Worm (Caenorhabditis elegans) whole organism, L4 larva: Measurements from ENCODE around the gene F22E5.2.

Source experiments
- F26F4.8 ChIP-seq: fragments of 200-800 bp; sonication (Bioruptor generic); conservative IDR thresholded peaks from 2 replicates; pipeline ENCODE4 v1.3.6; 2022; ENCODE audit warnings: missing genetic modification characterization, missing compliant biosample characterization
- F49E8.2 ChIP-seq: sonication (generic microtip); optimal IDR thresholded peaks from 2 replicates; lab custom pipeline; 2016; ENCODE audit warnings: missing compliant biosample characterization, mild to moderate bottlenecking, missing genetic modification characterization, borderline replicate concordance
- Y75B8A.6 ChIP-seq: fragments of 200-800 bp; sonication (Bioruptor generic); IDR thresholded peaks from 2 replicates; pipeline ENCODE4 v1.3.6; 2022; ENCODE audit warnings: missing genetic modification reagents, missing genetic modification characterization, missing compliant biosample characterization
- ZK546.5 ChIP-seq, 2 experiments: sonication (generic microtip); optimal IDR thresholded peaks; 2 replicates each; lab custom pipeline; 2017; ENCODE audit warnings: missing biosample characterization in 2 of 2, missing genetic modification characterization in 2 of 2
- ceh-28 ChIP-seq: fragments of 150-350 bp; optimal IDR thresholded peaks from 2 replicates; lab custom pipeline; 2014; ENCODE audit warnings: missing biosample characterization, missing genetic modification reagents, missing genetic modification characterization
- ceh-44 ChIP-seq: fragments of 200-800 bp; sonication (Bioruptor generic); IDR thresholded peaks from 2 replicates; pipeline ENCODE4 v1.3.6; 2022; ENCODE audit warnings: missing genetic modification reagents, missing genetic modification characterization, missing compliant biosample characterization
- ceh-62 ChIP-seq: sonication (generic microtip); optimal IDR thresholded peaks from 2 replicates; lab custom pipeline; 2017; ENCODE audit warnings: missing biosample characterization, missing genetic modification characterization
- ceh-82 ChIP-seq: sonication (generic microtip); optimal IDR thresholded peaks from 2 replicates; lab custom pipeline; 2017; ENCODE audit warnings: missing biosample characterization, missing genetic modification characterization
- ces-1 ChIP-seq: fragments of 150-350 bp; sonication (generic microtip); optimal IDR thresholded peaks from 4 replicates; lab custom pipeline; 2014; ENCODE audit warnings: missing biosample characterization, missing genetic modification reagents, missing genetic modification characterization
- daf-19 ChIP-seq: fragments of 200-800 bp; sonication (Bioruptor generic); conservative IDR thresholded peaks from 2 replicates; pipeline ENCODE4 v1.3.6; 2022; ENCODE audit warnings: missing genetic modification characterization, missing compliant biosample characterization
- duxl-1 ChIP-seq: sonication (generic microtip); optimal IDR thresholded peaks from 2 replicates; lab custom pipeline; 2016; ENCODE audit warnings: mild to moderate bottlenecking, missing genetic modification characterization, moderate library complexity, missing compliant biosample characterization; ENCODE audit not compliant: poor library complexity
- fos-1 ChIP-seq: fragments of 150-350 bp; optimal IDR thresholded peaks from 2 replicates; lab custom pipeline; 2014; ENCODE audit warnings: missing biosample characterization, missing genetic modification characterization
- hlh-30 ChIP-seq: sonication (generic microtip); optimal IDR thresholded peaks from 2 replicates; lab custom pipeline; 2017; ENCODE audit warnings: antibody characterized with exemption, mild to moderate bottlenecking, missing genetic modification characterization, missing compliant biosample characterization; ENCODE audit not compliant: insufficient read depth
- mdl-1 ChIP-seq, 2 experiments: fragments of 150-350 bp in 1 of 2; sonication (generic microtip) in 1 of 2; optimal IDR thresholded peaks; 2 replicates each; lab custom pipeline; 2014 to 2017; ENCODE audit warnings: missing biosample characterization in 2 of 2, missing genetic modification characterization in 2 of 2
- mep-1 ChIP-seq: fragments of 150-350 bp; sonication (generic microtip); optimal IDR thresholded peaks from 3 replicates; lab custom pipeline; 2014; ENCODE audit warnings: missing biosample characterization, missing genetic modification characterization
- nhr-102 ChIP-seq: sonication (generic microtip); optimal IDR thresholded peaks from 2 replicates; lab custom pipeline; 2016; ENCODE audit warnings: mild to moderate bottlenecking, missing genetic modification characterization, moderate library complexity, missing compliant biosample characterization
- nhr-11 ChIP-seq: fragments of 150-350 bp; optimal IDR thresholded peaks from 2 replicates; lab custom pipeline; 2014; ENCODE audit warnings: missing biosample characterization, missing genetic modification characterization
- nhr-28 ChIP-seq: fragments of 150-350 bp; optimal IDR thresholded peaks from 2 replicates; lab custom pipeline; 2014; ENCODE audit warnings: missing biosample characterization, missing genetic modification characterization
- nhr-6 ChIP-seq: fragments of 150-350 bp; optimal IDR thresholded peaks from 2 replicates; lab custom pipeline; 2014; ENCODE audit warnings: missing biosample characterization, missing genetic modification characterization
- nhr-76 ChIP-seq: fragments of 150-350 bp; optimal IDR thresholded peaks from 2 replicates; lab custom pipeline; 2014; ENCODE audit warnings: missing biosample characterization, missing genetic modification characterization
- nhr-77 ChIP-seq: fragments of 150-350 bp; optimal IDR thresholded peaks from 2 replicates; lab custom pipeline; 2014; ENCODE audit warnings: missing biosample characterization, missing genetic modification characterization
- pha-4 ChIP-seq, 2 experiments: fragments of 150-350 bp in 1 of 2; fragments of 200-800 bp in 1 of 2; sonication (Bioruptor generic) in 1 of 2; IDR thresholded peaks in 1 of 2; optimal IDR thresholded peaks in 1 of 2; 2 replicates each; pipeline versions ENCODE4 v1.3.6 to Lab custom; 2014 to 2022; ENCODE audit warnings: missing genetic modification characterization in 2 of 2, missing genetic modification reagents in 2 of 2, missing biosample characterization in 1 of 2, missing compliant biosample characterization in 1 of 2
- saeg-2 ChIP-seq: fragments of 200-800 bp; sonication (Bioruptor generic); IDR thresholded peaks from 2 replicates; pipeline ENCODE4 v1.3.6; 2022; ENCODE audit warnings: missing genetic modification reagents, missing genetic modification characterization, missing compliant biosample characterization
- sdz-12 ChIP-seq: fragments of 200-800 bp; sonication (Bioruptor generic); optimal IDR thresholded peaks from 2 replicates; lab custom pipeline; 2018; ENCODE audit warnings: mild to moderate bottlenecking, missing genetic modification characterization, missing compliant biosample characterization
- spr-1 ChIP-seq: sonication (generic microtip); optimal IDR thresholded peaks from 2 replicates; lab custom pipeline; 2016; ENCODE audit warnings: mild to moderate bottlenecking, missing genetic modification characterization, missing compliant biosample characterization
- spr-3 ChIP-seq: fragments of 200-800 bp; sonication (Bioruptor generic); optimal IDR thresholded peaks from 2 replicates; lab custom pipeline; 2018; ENCODE audit warnings: mild to moderate bottlenecking, missing genetic modification characterization, missing compliant biosample characterization
- tag-97 ChIP-seq: fragments of 200-800 bp; sonication (Bioruptor generic); IDR thresholded peaks from 2 replicates; pipeline ENCODE4 v1.3.6; 2022; ENCODE audit warnings: missing genetic modification characterization, missing compliant biosample characterization
- unc-62 ChIP-seq, 3 experiments: fragments of 150-350 bp in 1 of 3; sonication (generic microtip); optimal IDR thresholded peaks in 2 of 3; peaks in 1 of 3; 1 replicate in 1 of 3; 2 replicates in 2 of 3; lab custom pipeline; 2014 to 2017; ENCODE audit warnings: missing biosample characterization in 3 of 3, missing genetic modification characterization in 3 of 3, missing genetic modification reagents in 3 of 3, missing genotype in 1 of 3
- vab-7 ChIP-seq: fragments of 200-800 bp; sonication (Bioruptor generic); IDR thresholded peaks from 2 replicates; pipeline ENCODE4 v1.3.6; 2022; ENCODE audit warnings: missing genetic modification reagents, missing genetic modification characterization, missing compliant biosample characterization
- zag-1 ChIP-seq: fragments of 150-350 bp; optimal IDR thresholded peaks from 2 replicates; lab custom pipeline; 2014; ENCODE audit warnings: missing biosample characterization, missing genetic modification characterization
- zfp-3 ChIP-seq: fragments of 200-800 bp; sonication (Bioruptor generic); conservative IDR thresholded peaks from 2 replicates; pipeline ENCODE4 v1.3.6; 2022; ENCODE audit warnings: missing genetic modification reagents, missing genetic modification characterization, missing compliant biosample characterization
- zip-2 ChIP-seq: fragments of 150-350 bp; optimal IDR thresholded peaks from 2 replicates; lab custom pipeline; 2014; ENCODE audit warnings: missing biosample characterization, missing genetic modification characterization
- ztf-11 ChIP-seq: fragments of 150-350 bp; optimal IDR thresholded peaks from 2 replicates; lab custom pipeline; 2014; ENCODE audit warnings: missing biosample characterization, missing genetic modification characterization
- ztf-7 ChIP-seq: fragments of 150-350 bp; optimal IDR thresholded peaks from 2 replicates; lab custom pipeline; 2014; ENCODE audit warnings: missing biosample characterization, missing genetic modification characterization

Gene F22E5.2

ce11 chrII:2698378-2698777 is 33.2 kb downstream of the F22E5.2 start, which contains the start of gene sri-62:
TSS of gene sri-62 (minus strand) at chrII:2698478.
- no peak for TF ChIP-seq mdl-1 (tag; optimal IDR thresholded peaks at IDR 0.05; lab: Kevin White, UChicago)
- no peak for TF ChIP-seq ztf-7 (tag; lab: Kevin White, UChicago)
- no peak for TF ChIP-seq ceh-82 (tag; lab: Kevin White, UChicago)

- TF ChIP-seq unc-62 (GFP tag; optimal IDR thresholded peaks at IDR 0.05 in 1 of 2; lab: Kevin White, UChicago) (peak in 1 of 2 experiments; percentile 25), unc-62 (tag; optimal IDR thresholded peaks at IDR 0.05; lab: Kevin White, UChicago) (no peak), ceh-44 (no peak), zfp-3 (no peak), ztf-11 (no peak)
These were observed 35.0 kb downstream of the F22E5.2 start, which contains the start of gene sri-61 for ce11 chrII:2700229-2700628. TSS of gene sri-61 (minus strand) at chrII:2700329.

- TF ChIP-seq vab-7 (no peak), nhr-77 (tag; lab: Kevin White, UChicago) (no peak), tag-97 (GFP tag; lab: Robert Waterston, UW) (no peak), nhr-102 (no peak), ces-1 (no peak), ceh-62 (no peak), hlh-30 (tag; lab: Kevin White, UChicago) (no peak), nhr-6 (tag; lab: Kevin White, UChicago) (no peak), saeg-2 (GFP tag; lab: Robert Waterston, UW) (no peak), duxl-1 (no peak), Y75B8A.6 (GFP tag; lab: Robert Waterston, UW) (no peak), ceh-82 (tag; lab: Kevin White, UChicago) (no peak), fos-1 (tag; lab: Kevin White, UChicago) (no peak), pha-4 (GFP tag; IDR thresholded peaks at IDR 0.05; lab: Robert Waterston, UW) (no peak), pha-4 (tag; optimal IDR thresholded peaks at IDR 0.05; lab: Kevin White, UChicago) (no peak), sdz-12 (GFP tag; lab: Kevin White, UChicago) (no peak), zag-1 (tag; lab: Kevin White, UChicago) (no peak), ceh-28 (tag; lab: Kevin White, UChicago) (no peak), zip-2 (tag; lab: Kevin White, UChicago) (no peak), spr-3 (GFP tag; lab: Kevin White, UChicago) (no peak), mdl-1 (tag; optimal IDR thresholded peaks at IDR 0.05; lab: Kevin White, UChicago) (no peak)
- TF ChIP-seq, all 104 proteins: peak for 0
These were observed 37.6 kb downstream of the F22E5.2 start, which contains the start of gene sri-60 for ce11 chrII:2702757-2703156. TSS of gene sri-60 (minus strand) at chrII:2702857.

- TF ChIP-seq spr-1 (tag; lab: Kevin White, UChicago) (no peak), F49E8.2 (tag; lab: Kevin White, UChicago) (no peak), nhr-28 (tag; lab: Kevin White, UChicago) (no peak), nhr-11 (tag; lab: Kevin White, UChicago) (no peak), F26F4.8 (GFP tag; lab: Robert Waterston, UW) (no peak), nhr-76 (tag; lab: Kevin White, UChicago) (no peak), ZK546.5 (tag; optimal IDR thresholded peaks at IDR 0.05; lab: Kevin White, UChicago) (no peak), ceh-28 (tag; lab: Kevin White, UChicago) (no peak), mep-1 (tag; lab: Kevin White, UChicago) (no peak), daf-19 (GFP tag; lab: Robert Waterston, UW) (no peak), hlh-30 (tag; lab: Kevin White, UChicago) (no peak), zfp-3 (no peak)
These were observed 40.0 kb downstream of the F22E5.2 start, which contains the start of gene srh-128 for ce11 chrII:2705200-2705599. TSS of gene srh-128 (minus strand) at chrII:2705300.
